Worm (Caenorhabditis elegans) whole organism, L2 larva: Measurements from ENCODE around the gene C26D10.4.

Experiments used
- C34F6.9 ChIP-seq: fragments of 150-350 bp; optimal IDR thresholded peaks from 2 replicates; lab custom pipeline; 2014; ENCODE audit warnings: missing biosample characterization, missing genetic modification characterization
- R02D3.7 ChIP-seq: fragments of 150-350 bp; optimal IDR thresholded peaks from 2 replicates; lab custom pipeline; 2014; ENCODE audit warnings: missing biosample characterization, missing genetic modification characterization
- alr-1 ChIP-seq: fragments of 150-350 bp; optimal IDR thresholded peaks from 2 replicates; lab custom pipeline; 2014; ENCODE audit warnings: missing biosample characterization, missing genetic modification characterization
- aly-2 ChIP-seq: fragments of 150-350 bp; optimal IDR thresholded peaks from 2 replicates; lab custom pipeline; 2014; ENCODE audit warnings: missing biosample characterization, missing genetic modification characterization
- ama-1 ChIP-seq: fragments of 150-350 bp; optimal IDR thresholded peaks from 2 replicates; lab custom pipeline; 2018; ENCODE audit warnings: inconsistent platforms
- blmp-1 ChIP-seq: sonication (generic microtip); optimal IDR thresholded peaks from 2 replicates; lab custom pipeline; 2017; ENCODE audit warnings: missing genetic modification characterization, mild to moderate bottlenecking, missing compliant biosample characterization, antibody characterized with exemption, moderate library complexity; ENCODE audit not compliant: insufficient read depth
- ceh-82 ChIP-seq: fragments of 150-350 bp; optimal IDR thresholded peaks from 2 replicates; lab custom pipeline; 2014; ENCODE audit warnings: missing biosample characterization, missing genetic modification characterization
- crh-2 ChIP-seq: sonication (generic microtip); optimal IDR thresholded peaks from 2 replicates; lab custom pipeline; 2017; ENCODE audit warnings: missing biosample characterization, missing genetic modification characterization
- dmd-4 ChIP-seq: sonication (generic microtip); optimal IDR thresholded peaks from 2 replicates; lab custom pipeline; 2017; ENCODE audit warnings: missing biosample characterization, missing genetic modification characterization
- egl-27 ChIP-seq: sonication (generic microtip); optimal IDR thresholded peaks from 3 replicates; lab custom pipeline; 2017; ENCODE audit warnings: missing biosample characterization, missing genetic modification reagents, missing genetic modification characterization
- elt-1 ChIP-seq: fragments of 150-350 bp; optimal IDR thresholded peaks from 2 replicates; lab custom pipeline; 2014; ENCODE audit warnings: missing biosample characterization, missing genetic modification characterization
- elt-3 ChIP-seq: sonication (generic microtip); optimal IDR thresholded peaks from 2 replicates; lab custom pipeline; 2017; ENCODE audit warnings: missing biosample characterization, missing genetic modification characterization
- gmeb-1 ChIP-seq: fragments of 150-350 bp; optimal IDR thresholded peaks from 2 replicates; lab custom pipeline; 2014; ENCODE audit warnings: missing biosample characterization, missing genetic modification characterization
- lin-11 ChIP-seq: fragments of 150-350 bp; sonication (generic microtip); optimal IDR thresholded peaks from 2 replicates; lab custom pipeline; 2014; ENCODE audit warnings: missing biosample characterization, missing genetic modification characterization, inconsistent platforms, mixed read lengths
- lin-13 ChIP-seq: fragments of 150-350 bp; optimal IDR thresholded peaks from 2 replicates; lab custom pipeline; 2014; ENCODE audit warnings: missing biosample characterization, missing genetic modification reagents, missing genetic modification characterization
- lsy-2 ChIP-seq, 2 experiments: fragments of 150-350 bp in 1 of 2; sonication (generic microtip) in 1 of 2; optimal IDR thresholded peaks; 2 replicates each; lab custom pipeline; 2014 to 2017; ENCODE audit warnings: missing biosample characterization in 2 of 2, missing genetic modification characterization in 2 of 2
- mab-5 ChIP-seq: fragments of 150-350 bp; optimal IDR thresholded peaks from 2 replicates; lab custom pipeline; 2014; ENCODE audit warnings: missing biosample characterization, missing genetic modification characterization
- mbf-1 ChIP-seq: sonication (generic microtip); optimal IDR thresholded peaks from 2 replicates; lab custom pipeline; 2017; ENCODE audit warnings: missing biosample characterization, missing genetic modification characterization
- nhr-10 ChIP-seq: sonication (generic microtip); optimal IDR thresholded peaks from 2 replicates; lab custom pipeline; 2017; ENCODE audit warnings: missing biosample characterization, missing genetic modification characterization
- nhr-11 ChIP-seq: fragments of 150-350 bp; optimal IDR thresholded peaks from 2 replicates; lab custom pipeline; 2014; ENCODE audit warnings: missing biosample characterization, missing genetic modification characterization
- nhr-12 ChIP-seq: fragments of 150-350 bp; optimal IDR thresholded peaks from 2 replicates; lab custom pipeline; 2014; ENCODE audit warnings: missing biosample characterization, missing genetic modification characterization
- nhr-129 ChIP-seq: fragments of 150-350 bp; optimal IDR thresholded peaks from 2 replicates; lab custom pipeline; 2014; ENCODE audit warnings: missing biosample characterization, missing genetic modification characterization
- nhr-23 ChIP-seq: fragments of 150-350 bp; optimal IDR thresholded peaks from 2 replicates; lab custom pipeline; 2014; ENCODE audit warnings: missing biosample characterization, missing genetic modification reagents, missing genetic modification characterization
- nhr-237 ChIP-seq: fragments of 150-350 bp; optimal IDR thresholded peaks from 2 replicates; lab custom pipeline; 2014; ENCODE audit warnings: missing biosample characterization, missing genetic modification characterization
- nhr-6 ChIP-seq: fragments of 150-350 bp; optimal IDR thresholded peaks from 2 replicates; lab custom pipeline; 2014; ENCODE audit warnings: missing biosample characterization, missing genetic modification characterization
- nhr-77 ChIP-seq: fragments of 150-350 bp; optimal IDR thresholded peaks from 2 replicates; lab custom pipeline; 2014; ENCODE audit warnings: missing biosample characterization, missing genetic modification characterization
- sem-4 ChIP-seq: fragments of 150-350 bp; optimal IDR thresholded peaks from 2 replicates; lab custom pipeline; 2014; ENCODE audit warnings: missing biosample characterization, missing genetic modification reagents, missing genetic modification characterization
- skn-1 ChIP-seq: sonication (generic microtip); optimal IDR thresholded peaks from 2 replicates; lab custom pipeline; 2017; ENCODE audit warnings: missing biosample characterization, missing genetic modification characterization
- sma-3 ChIP-seq: sonication (generic microtip); optimal IDR thresholded peaks from 2 replicates; lab custom pipeline; 2016; ENCODE audit warnings: missing genetic modification reagents, missing genetic modification characterization, missing compliant biosample characterization
- sma-9 ChIP-seq, 2 experiments: fragments of 150-350 bp in 1 of 2; sonication (generic microtip) in 1 of 2; optimal IDR thresholded peaks; 2 replicates each; lab custom pipeline; 2014 to 2016; ENCODE audit warnings: missing genetic modification characterization in 2 of 2, mild to moderate bottlenecking in 1 of 2, missing biosample characterization in 1 of 2, missing compliant biosample characterization in 1 of 2, missing genetic modification reagents in 1 of 2, moderate library complexity in 1 of 2
- unc-39 ChIP-seq: fragments of 150-350 bp; optimal IDR thresholded peaks from 2 replicates; lab custom pipeline; 2014; ENCODE audit warnings: missing biosample characterization, missing genetic modification characterization
- zag-1 ChIP-seq: fragments of 150-350 bp; optimal IDR thresholded peaks from 2 replicates; lab custom pipeline; 2014; ENCODE audit warnings: missing biosample characterization, missing genetic modification characterization
- ztf-1 ChIP-seq: fragments of 200-800 bp; sonication (Bioruptor generic); conservative IDR thresholded peaks from 2 replicates; pipeline ENCODE4 v1.3.6; 2022; ENCODE audit warnings: missing genetic modification characterization, missing compliant biosample characterization
- ztf-11 ChIP-seq: sonication (generic microtip); optimal IDR thresholded peaks from 2 replicates; lab custom pipeline; 2017; ENCODE audit warnings: missing biosample characterization, missing genetic modification characterization

The C26D10.4 gene

DNA sequence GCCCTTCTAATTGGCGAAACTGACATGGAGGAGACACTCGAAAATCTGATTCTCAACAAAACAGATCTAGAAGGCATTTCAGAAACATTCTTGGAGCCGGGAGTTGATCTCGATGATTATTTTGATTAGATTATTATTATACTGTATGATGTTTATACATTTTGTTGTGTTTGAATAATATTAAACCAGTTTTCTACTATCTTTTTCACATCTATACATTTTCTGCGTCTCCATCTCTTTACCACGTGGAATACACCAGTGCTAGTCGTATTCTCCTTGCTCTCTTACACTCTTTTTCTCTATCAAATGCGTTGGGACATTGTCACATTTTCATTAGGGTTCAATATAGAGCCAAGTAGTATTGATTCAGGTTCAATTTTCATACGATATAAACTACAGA is at the start of gene C26D10.4:
C26D10.4 (plus strand) TSS at position 301 of the 400 bp plus-strand sequence.
- TF ChIP-seq nhr-129 (tag; lab: Kevin White, UChicago) (peak; percentile 3), crh-2 (tag; lab: Kevin White, UChicago) (peak; percentile 29), nhr-77 (no peak)

DNA sequence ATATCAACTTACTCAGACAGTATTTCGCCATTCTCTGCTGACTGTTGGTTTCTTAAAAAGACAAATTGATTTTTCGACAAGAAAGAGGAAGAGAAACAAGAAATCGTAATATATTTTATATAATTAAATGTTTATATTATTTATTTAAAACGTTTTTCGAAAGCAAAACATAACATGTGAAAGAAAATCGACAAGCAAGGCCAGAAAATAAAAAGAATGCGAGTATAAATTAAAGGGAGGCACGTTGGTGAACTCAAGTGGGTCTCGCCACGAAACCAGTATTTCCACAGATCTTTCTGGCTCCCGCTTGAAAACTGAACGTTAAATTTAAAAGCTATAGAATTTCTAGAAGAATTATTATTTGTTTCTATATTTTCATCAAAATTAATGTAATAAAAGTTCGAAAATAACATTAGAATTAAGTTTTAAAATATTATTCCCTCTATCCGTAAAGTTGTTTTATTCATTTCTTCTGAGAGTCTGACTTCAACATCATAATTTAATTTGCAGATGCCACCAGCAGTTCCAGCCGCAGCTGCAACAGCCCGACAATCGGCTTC is 46.3 kb upstream of the C26D10.4 start, which contains the start of the genes nst-1 and cct-4:
nst-1 (minus strand) TSS at position 51 of the 560 bp plus-strand sequence.
cct-4 (plus strand) TSS at position 510 of the 560 bp plus-strand sequence.
- TF ChIP-seq mbf-1 (tag; lab: Kevin White, UChicago) (no peak), lsy-2 (tag; optimal IDR thresholded peaks at IDR 0.05; lab: Kevin White, UChicago) (peak in 1 of 2 experiments; percentile 73), gmeb-1 (peak; percentile 0), nhr-237 (tag; lab: Kevin White, UChicago) (no peak), C34F6.9 (tag; lab: Kevin White, UChicago) (peak; percentile 54), egl-27 (tag; lab: Kevin White, UChicago) (no peak), sma-3 (no peak), alr-1 (tag; lab: Kevin White, UChicago) (no peak), zag-1 (tag; lab: Kevin White, UChicago) (no peak), sem-4 (no peak), lin-13 (GFP tag; lab: Kevin White, UChicago) (peak; percentile 6)
- TF ChIP-seq, all 48 proteins: peak for 4

DNA sequence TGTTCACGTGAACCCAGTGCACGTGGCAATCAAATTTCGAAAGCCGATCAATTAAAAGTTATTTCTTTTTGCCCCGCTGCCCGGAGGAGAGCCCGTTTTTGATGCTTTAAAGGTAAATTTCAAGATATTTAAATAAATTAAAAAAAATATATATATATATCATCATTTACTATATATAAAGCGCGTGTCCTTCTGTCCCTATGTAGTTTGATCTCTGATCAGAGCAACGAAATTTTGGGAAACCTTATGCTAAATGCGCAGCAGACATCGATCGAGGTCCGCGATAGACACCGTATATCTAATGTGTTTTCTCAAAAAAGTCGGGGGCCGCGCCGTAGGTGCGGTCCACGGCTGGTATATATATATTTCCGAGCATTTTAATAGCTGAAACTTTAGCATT is 43.7 kb upstream of the C26D10.4 start:
- TF ChIP-seq ama-1 (lab: Kevin White, UChicago), result peak; percentile 42
- TF ChIP-seq, all 48 proteins: peak for 1; not testable (repeated sequence) for 47

DNA sequence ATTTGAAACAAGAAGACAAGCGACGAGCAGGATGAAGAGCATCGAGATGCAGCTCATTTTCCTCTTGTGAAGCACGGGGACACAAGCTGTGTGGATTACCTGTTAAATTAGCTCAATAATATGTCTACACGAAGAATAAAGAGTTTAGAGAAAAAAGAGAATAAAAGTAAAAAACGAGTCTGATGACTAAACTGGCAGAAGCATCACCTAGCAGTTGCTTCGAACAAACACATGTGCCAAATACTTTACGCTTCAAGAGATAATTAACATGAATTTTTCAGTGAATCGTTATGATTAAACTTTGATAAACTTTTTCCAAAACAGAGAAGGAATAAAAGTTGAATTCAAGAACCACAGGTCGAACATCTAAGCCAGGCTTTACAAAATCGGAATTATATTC is 34.3 kb upstream of the C26D10.4 start, which contains the start of gene nlp-55:
nlp-55 (minus strand) TSS at position 101 of the 400 bp plus-strand sequence.
- TF ChIP-seq C34F6.9 (tag; lab: Kevin White, UChicago) (no peak), blmp-1 (tag; lab: Kevin White, UChicago) (no peak), nhr-12 (tag; lab: Kevin White, UChicago) (no peak), aly-2 (tag; lab: Kevin White, UChicago) (no peak), ceh-82 (tag; lab: Kevin White, UChicago) (no peak), crh-2 (tag; lab: Kevin White, UChicago) (no peak), gmeb-1 (no peak), ztf-1 (GFP tag; lab: Robert Waterston, UW) (no peak), lin-11 (tag; lab: Kevin White, UChicago) (no peak), R02D3.7 (tag; lab: Kevin White, UChicago) (no peak), sma-9 (GFP tag; optimal IDR thresholded peaks at IDR 0.05; lab: Kevin White, UChicago) (no peak), sma-9 (tag; optimal IDR thresholded peaks at IDR 0.05; lab: Kevin White, UChicago) (no peak), unc-39 (no peak), ama-1 (lab: Kevin White, UChicago) (no peak), skn-1 (tag; lab: Kevin White, UChicago) (no peak), sem-4 (no peak), ztf-11 (tag; lab: Kevin White, UChicago) (no peak), nhr-10 (tag; lab: Kevin White, UChicago) (no peak), elt-3 (tag; lab: Kevin White, UChicago) (no peak), nhr-77 (no peak), sma-3 (no peak)

DNA sequence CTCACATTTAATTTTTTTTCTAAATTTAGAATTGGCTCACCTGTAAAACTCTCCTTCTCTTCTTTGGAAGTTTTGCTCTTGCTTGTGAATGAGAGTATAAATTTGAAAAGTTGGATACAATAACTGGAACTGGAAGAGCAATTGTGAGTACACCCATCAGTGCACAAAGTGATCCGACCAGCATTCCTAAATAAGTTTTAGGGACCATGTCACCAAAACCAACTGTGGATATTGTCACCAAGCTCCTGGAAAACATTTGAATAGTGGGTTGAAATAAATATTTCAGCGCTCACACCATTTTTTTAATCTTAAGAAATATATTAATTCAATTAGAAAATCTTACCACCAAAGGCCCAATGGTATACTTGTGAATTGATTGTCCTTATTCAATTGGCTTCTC is 21.2 kb upstream of the C26D10.4 start:
- TF ChIP-seq nhr-11 (tag; lab: Kevin White, UChicago) (no peak), mbf-1 (tag; lab: Kevin White, UChicago) (no peak), nhr-23 (tag; lab: Kevin White, UChicago) (no peak), nhr-6 (no peak), elt-1 (no peak), nhr-237 (tag; lab: Kevin White, UChicago) (no peak), mab-5 (tag; lab: Kevin White, UChicago) (no peak), dmd-4 (no peak)
